Worm (Caenorhabditis elegans): Measurements from ENCODE around the gene fzy-1.

ce11 chrII:5465729-5466408 lies 34.7 kb upstream of the fzy-1 start, which contains the start of gene clr-1:
- TF ChIP-seq ama-1 (optimal IDR thresholded peaks at IDR 0.05) (no peak), ceh-13 (GFP tag; optimal IDR thresholded peaks at IDR 0.05) (no peak), B0310.2 (tag; optimal IDR thresholded peaks at IDR 0.05) (no peak), hmg-4 (GFP tag; optimal IDR thresholded peaks at IDR 0.05) (no peak)
